Worm (Caenorhabditis elegans): Measurements from ENCODE around the gene F41G3.19.

Gene F41G3.19

DNA sequence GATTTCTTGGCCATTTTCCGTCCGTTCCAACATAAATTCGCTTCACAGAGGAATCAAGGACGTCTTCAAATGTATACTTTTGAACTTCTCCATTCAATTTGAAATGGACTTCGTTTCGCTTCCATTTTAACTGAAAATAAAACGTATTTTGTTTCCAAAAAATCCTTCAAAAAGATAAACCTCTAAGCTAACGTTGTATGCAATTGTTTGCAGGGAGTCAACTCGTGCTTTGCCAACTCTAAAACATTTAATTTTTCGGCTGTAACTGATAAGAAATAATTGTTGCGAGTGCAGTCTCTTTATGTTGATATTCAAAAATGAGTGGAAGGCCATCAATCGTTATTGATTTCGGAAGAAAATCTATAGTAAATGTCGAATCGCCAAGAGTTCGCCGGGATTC is 16.1 kb upstream of the F41G3.19 start, which contains the start of gene F41G3.18:
Gene F41G3.18 (plus strand): TSS at position 301 of the 400 bp plus-strand sequence.
- TF ChIP-seq W03F9.2 (tag; optimal IDR thresholded peaks at IDR 0.05): no peak
- TF ChIP-seq dao-5 (tag; optimal IDR thresholded peaks at IDR 0.05): no peak
- no peak for TF ChIP-seq him-1 (tag; optimal IDR thresholded peaks at IDR 0.05)

DNA sequence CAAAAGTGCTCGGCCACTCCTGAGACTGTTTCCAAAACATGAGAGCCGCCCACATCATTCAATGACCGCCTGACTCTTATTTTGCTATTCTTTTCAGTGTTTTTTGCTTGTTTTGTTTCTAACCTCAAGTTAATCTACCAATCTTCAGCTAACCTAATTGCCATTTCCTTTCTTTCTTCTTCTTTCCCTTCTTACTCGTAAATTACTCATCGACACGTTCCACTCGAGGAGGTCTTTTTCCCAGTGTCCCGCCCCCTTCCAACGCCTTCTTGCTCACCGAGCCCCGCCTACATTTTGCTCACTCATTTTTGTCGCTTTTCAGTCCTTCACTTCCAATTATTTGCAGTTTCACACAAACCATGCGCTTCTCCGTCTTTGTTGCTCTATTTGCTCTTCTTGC is 12.8 kb upstream of the F41G3.19 start, which contains the start of gene nlp-50:
Gene nlp-50 (plus strand): TSS at position 301 of the 400 bp plus-strand sequence.
- no peak for TF ChIP-seq dao-5 (tag; optimal IDR thresholded peaks at IDR 0.05)
- no peak for TF ChIP-seq W03F9.2 (tag; optimal IDR thresholded peaks at IDR 0.05)

DNA sequence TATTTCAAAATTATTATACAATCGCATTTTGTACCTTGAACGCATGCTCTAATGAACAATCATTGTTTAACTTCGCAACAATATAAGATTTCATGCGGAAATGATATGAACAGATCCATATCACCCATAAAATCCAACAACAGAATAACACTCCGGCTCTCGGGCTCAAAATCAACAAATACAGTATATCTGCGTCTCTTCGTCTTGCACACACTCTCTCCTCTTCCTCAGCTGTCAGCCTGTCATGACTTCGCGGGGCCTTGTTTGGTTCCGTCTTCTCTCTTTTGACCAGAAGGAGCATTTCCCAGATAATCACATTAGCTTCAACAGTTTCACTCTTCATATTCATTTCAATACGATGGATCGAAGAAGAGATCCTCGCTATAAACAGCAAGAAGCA is 4.3 kb upstream of the F41G3.19 start, which contains the start of gene F41G3.3:
Gene F41G3.3 (plus strand): TSS at position 301 of the 400 bp plus-strand sequence.
- TF ChIP-seq W03F9.2 (tag; optimal IDR thresholded peaks at IDR 0.05): no peak

DNA sequence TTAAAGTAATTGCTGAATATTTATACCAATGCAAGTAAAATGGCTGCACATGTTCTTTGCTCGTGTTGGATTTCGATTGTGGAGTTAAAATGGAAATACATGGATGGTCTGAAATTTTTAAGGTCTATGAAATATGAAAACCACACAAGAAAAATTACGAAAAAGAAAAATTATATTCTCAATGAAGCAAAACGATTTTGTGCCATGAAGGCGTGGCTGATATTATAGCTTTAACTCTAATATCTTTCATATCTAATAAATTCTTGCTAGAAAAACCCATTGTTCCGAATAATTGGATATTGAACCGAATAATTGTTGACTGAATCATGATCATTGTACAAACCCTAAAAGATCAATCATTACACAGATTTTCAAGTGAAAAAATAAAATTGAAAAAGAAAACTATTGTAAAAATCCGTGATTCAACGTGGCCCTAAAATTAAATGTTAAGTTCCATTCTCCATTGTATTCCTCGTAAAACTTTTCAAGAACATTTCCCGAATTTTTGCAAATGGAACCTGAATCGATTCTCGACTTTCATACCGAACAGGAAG is 2.8 kb upstream of the F41G3.19 start, which contains the start of the genes srx-95 and fis-1:
Gene srx-95 (minus strand): TSS at position 101 of the 554 bp plus-strand sequence.
Gene fis-1 (plus strand): TSS at position 504 of the 554 bp plus-strand sequence.
- TF ChIP-seq W03F9.2 (tag; optimal IDR thresholded peaks at IDR 0.05) (no peak), dao-5 (tag; optimal IDR thresholded peaks at IDR 0.05) (no peak), him-1 (tag; optimal IDR thresholded peaks at IDR 0.05) (no peak)

DNA sequence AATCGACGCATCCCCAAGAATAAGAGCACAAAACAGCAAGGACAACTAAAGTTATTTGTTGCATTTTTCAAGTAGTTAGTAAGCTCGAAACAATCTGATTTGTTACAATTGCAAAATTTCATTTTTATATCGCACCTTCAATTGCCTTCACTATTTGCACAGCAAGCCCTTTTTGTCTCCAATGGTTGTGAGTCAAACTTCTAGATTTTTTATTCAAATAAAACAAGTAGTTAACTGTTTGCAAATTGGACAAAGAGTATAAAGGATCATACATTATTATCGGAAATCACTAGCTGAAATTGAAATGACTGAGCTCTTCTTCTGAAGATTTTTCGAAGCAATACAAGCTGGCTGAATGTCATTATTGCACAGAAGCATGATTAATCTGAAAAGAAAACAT is 923 bp upstream of the F41G3.19 start, which contains the start of gene F41G3.21:
Gene F41G3.21 (minus strand): TSS at position 101 of the 400 bp plus-strand sequence.
- TF ChIP-seq W03F9.2 (tag; optimal IDR thresholded peaks at IDR 0.05) (no peak), dao-5 (tag; optimal IDR thresholded peaks at IDR 0.05) (no peak), him-1 (tag; optimal IDR thresholded peaks at IDR 0.05) (no peak)

DNA sequence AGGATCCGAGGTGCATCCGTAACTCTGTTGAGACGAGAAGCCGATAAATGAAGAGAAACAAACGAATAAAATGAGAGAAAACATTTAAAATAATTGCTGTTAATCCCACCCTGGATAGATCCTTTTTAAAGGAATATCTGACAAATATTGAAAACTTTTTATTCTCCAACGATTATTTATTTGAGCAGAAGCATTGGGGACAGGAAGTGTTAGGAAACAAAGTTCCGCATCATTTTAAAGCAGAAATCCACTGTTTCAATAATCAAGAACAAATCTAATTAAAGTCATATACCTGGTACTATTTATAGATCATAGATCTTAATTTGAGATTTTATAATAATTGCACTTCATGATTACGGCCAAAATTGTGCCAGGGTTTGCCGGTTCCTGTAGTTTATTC is 998 bp downstream of the F41G3.19 start, which contains the start of gene F41G3.20:
Gene F41G3.20 (minus strand): TSS at position 101 of the 400 bp plus-strand sequence.
- no peak for TF ChIP-seq dao-5 (tag; optimal IDR thresholded peaks at IDR 0.05)
- TF ChIP-seq W03F9.2 (tag; optimal IDR thresholded peaks at IDR 0.05): no peak
- no peak for TF ChIP-seq him-1 (tag; optimal IDR thresholded peaks at IDR 0.05)

DNA sequence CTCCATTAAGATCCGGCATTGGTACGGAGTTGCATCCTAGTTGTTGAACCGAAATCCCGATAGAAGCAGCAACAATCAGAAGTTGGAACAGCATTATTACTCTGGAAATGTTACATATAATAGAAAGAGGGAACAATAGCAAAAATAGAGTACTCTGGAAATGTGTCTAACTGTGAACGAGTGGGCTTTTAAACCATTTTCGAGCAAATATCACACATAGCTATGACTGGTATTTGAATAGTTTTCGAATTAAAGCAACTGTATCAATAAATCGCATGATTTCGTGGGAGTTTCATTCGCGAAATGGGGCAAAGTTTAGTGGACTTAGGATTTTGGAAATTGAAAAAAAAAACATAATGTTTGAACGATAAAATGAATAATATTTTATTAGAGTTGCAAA is 2.5 kb downstream of the F41G3.19 start, which contains the start of gene F41G3.10:
Gene F41G3.10 (minus strand): TSS at position 101 of the 400 bp plus-strand sequence.
- TF ChIP-seq W03F9.2 (tag; optimal IDR thresholded peaks at IDR 0.05) (no peak), dao-5 (tag; optimal IDR thresholded peaks at IDR 0.05) (no peak), him-1 (tag; optimal IDR thresholded peaks at IDR 0.05) (no peak)

DNA sequence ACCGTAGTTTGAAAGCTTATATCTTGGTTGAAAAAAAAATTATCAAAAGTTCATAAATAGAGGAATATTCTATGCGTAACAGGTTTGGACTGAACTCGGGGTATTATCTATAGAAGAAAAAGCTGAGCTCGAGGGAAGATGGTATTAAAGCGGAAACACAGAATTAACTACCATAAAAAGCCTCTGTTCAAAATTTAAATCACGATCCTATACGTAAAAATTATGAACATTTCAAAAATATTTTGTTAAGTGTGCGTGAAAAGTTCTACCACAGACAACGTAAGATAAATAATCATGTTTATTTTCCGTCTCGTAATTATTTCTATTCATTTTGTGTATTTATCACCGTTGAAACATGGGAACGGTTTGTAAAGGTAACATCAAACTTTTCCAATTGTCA is 5.5 kb downstream of the F41G3.19 start, which contains the start of gene F41G3.5:
Gene F41G3.5 (plus strand): TSS at position 301 of the 400 bp plus-strand sequence.
- TF ChIP-seq him-1 (tag; optimal IDR thresholded peaks at IDR 0.05) (no peak), dao-5 (tag; optimal IDR thresholded peaks at IDR 0.05) (no peak), W03F9.2 (tag; optimal IDR thresholded peaks at IDR 0.05) (no peak)

DNA sequence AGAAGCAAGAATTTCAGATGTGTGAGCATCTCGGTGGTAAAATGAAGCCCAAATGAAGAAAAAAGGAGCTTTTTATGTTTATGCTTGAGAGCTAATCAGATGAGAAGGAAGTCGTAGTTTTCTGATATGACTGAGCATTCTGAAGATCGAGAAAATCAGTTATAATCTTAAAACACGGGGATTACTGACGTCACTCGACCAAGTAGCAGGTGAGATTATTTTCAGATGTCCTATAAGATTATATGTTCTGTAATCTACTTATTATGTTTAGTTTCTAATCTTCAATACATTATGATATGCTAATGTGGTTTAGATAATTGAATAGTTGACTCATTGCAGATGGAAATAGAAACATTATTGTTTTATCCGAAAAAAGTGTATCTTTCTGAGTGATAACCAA is 6.1 kb downstream of the F41G3.19 start, which contains the start of gene ins-14:
Gene ins-14 (minus strand): TSS at position 32 of the 400 bp plus-strand sequence.
- TF ChIP-seq him-1 (tag; optimal IDR thresholded peaks at IDR 0.05) (no peak), W03F9.2 (tag; optimal IDR thresholded peaks at IDR 0.05) (no peak), dao-5 (tag; optimal IDR thresholded peaks at IDR 0.05) (no peak)

DNA sequence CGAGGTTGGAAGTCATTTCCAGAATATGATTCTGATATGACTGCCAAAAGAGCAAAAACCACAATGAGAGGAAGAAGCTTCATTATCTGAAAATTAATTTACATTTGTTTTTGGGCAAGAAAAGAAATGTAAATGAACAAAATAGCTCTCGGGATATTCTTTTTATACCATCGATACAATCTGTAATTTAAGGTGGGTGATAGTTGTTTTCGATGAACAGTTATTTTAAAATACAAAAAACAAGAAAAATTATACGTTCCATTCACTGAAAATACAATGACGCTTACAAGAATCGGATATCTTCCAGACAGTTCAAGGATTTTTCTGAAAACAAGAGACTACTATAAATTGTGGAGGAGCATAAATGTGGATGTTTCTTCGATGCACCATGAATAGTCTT is 7.3 kb downstream of the F41G3.19 start, which contains the start of gene ins-15:
Gene ins-15 (minus strand): TSS at position 101 of the 400 bp plus-strand sequence.
- TF ChIP-seq him-1 (tag; optimal IDR thresholded peaks at IDR 0.05): no peak
- no peak for TF ChIP-seq W03F9.2 (tag; optimal IDR thresholded peaks at IDR 0.05)
- TF ChIP-seq dao-5 (tag; optimal IDR thresholded peaks at IDR 0.05): no peak

DNA sequence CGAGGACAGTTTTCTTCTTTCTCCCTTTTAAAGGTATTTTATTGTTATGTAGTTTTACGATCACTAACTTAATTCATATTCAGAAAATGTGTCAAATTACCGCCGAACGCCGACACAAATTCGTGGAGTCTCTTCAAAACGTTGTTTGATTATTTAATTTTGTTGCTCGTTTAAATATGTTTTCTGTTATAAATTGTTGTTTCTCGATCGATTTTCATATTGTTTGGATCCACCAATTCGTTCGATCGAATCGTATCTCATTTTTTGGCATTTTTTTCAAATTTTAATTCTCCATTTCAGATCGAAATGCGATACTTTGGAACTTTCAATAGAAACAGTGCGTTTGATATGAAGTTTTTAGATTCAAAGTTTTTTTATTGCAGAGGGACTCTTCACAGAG is 9.3 kb downstream of the F41G3.19 start, which contains the start of gene F41G3.6:
Gene F41G3.6 (plus strand): TSS at position 301 of the 400 bp plus-strand sequence.
- TF ChIP-seq W03F9.2 (tag; optimal IDR thresholded peaks at IDR 0.05) (no peak), him-1 (tag; optimal IDR thresholded peaks at IDR 0.05) (no peak), dao-5 (tag; optimal IDR thresholded peaks at IDR 0.05) (no peak)

DNA sequence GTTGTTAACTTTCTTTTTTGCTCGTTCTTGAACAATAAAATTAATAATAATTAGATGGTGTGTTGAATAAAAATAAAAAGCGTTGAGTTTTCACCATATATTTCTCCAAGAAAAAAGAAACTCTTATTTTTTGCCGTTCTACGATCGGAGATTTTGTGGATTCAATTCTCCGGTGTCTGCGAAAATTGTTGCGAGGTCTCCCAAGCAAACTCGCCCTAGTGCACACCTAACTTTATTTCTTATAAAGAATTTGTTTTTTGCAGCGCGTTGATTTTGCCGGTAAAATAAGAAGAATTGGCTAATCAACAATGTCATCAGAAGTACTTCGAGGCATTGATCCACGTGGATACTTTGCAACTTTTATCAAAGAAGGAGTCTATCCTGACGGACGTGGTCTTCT is 10.5 kb downstream of the F41G3.19 start, which contains the start of gene exos-8:
Gene exos-8 (plus strand): TSS at position 264 of the 400 bp plus-strand sequence.
- peak; percentile 12 for TF ChIP-seq him-1 (tag; optimal IDR thresholded peaks at IDR 0.05)
- TF ChIP-seq dao-5 (tag; optimal IDR thresholded peaks at IDR 0.05): no peak

DNA sequence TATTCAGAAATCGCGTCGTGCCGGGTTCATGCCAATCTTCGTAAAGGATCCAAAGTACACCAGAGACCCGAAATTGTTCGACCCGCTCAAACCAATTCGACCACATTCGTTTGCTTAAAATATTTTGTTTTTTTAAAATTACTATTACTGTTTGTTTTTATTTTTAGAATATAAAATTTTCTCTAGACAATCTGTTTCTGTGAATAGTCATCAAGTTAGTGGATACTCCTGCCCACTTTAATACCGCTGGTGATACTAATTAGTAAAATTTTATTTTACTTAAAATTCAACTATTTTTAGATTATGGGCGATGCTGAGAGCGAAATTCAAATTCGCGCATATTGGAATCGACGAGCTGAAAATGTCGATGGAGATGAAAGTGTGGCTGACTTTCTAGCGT is 15.3 kb downstream of the F41G3.19 start, which contains the start of gene T14B4.1:
Gene T14B4.1 (plus strand): TSS at position 301 of the 400 bp plus-strand sequence.
- no peak for TF ChIP-seq W03F9.2 (tag; optimal IDR thresholded peaks at IDR 0.05)
- no peak for TF ChIP-seq dao-5 (tag; optimal IDR thresholded peaks at IDR 0.05)
- TF ChIP-seq him-1 (tag; optimal IDR thresholded peaks at IDR 0.05): no peak

DNA sequence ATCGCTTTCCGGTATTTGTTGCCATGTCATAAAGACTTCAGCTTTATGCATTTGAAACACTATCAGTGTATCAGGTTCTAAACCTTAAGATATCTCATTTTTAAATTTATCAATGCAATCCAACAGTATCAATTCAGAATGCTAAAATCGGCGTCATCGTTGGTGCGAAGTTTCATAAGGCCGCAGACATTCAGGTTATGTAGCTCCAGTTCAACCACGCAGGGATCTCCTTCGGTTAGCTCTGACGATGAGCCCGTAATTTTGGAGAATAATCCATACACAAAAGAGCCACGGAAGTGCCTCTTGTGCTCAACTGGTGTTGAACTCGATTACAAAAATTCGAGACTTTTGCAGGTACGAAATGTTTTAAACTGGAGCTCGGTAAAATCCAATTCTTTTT is 15.9 kb downstream of the F41G3.19 start, which contains the start of gene mrps-18.C:
Gene mrps-18.C (plus strand): TSS at position 138 of the 400 bp plus-strand sequence.
- TF ChIP-seq W03F9.2 (tag; optimal IDR thresholded peaks at IDR 0.05): no peak
- no peak for TF ChIP-seq dao-5 (tag; optimal IDR thresholded peaks at IDR 0.05)
- TF ChIP-seq him-1 (tag; optimal IDR thresholded peaks at IDR 0.05): no peak
